Worm (Caenorhabditis elegans): ENCODE measurements around the gene nck-1.

ce11 chrX:4125165-4125803, 28.0 kb downstream of the nck-1 start:
- no peak for TF ChIP-seq ref-1 (GFP tag; conservative IDR thresholded peaks at IDR 0.05)
- TF ChIP-seq klf-2 (GFP tag; conservative IDR thresholded peaks at IDR 0.05), result no peak
- no peak for TF ChIP-seq cog-1 (tag; optimal IDR thresholded peaks at IDR 0.05)
- TF ChIP-seq flt-1 (GFP tag; IDR thresholded peaks at IDR 0.05), result no peak
- TF ChIP-seq tab-1 (GFP tag; IDR thresholded peaks at IDR 0.05), result no peak
